Worm (Caenorhabditis elegans): Measurements from ENCODE around the gene CD4.1.

Gene CD4.1

DNA sequence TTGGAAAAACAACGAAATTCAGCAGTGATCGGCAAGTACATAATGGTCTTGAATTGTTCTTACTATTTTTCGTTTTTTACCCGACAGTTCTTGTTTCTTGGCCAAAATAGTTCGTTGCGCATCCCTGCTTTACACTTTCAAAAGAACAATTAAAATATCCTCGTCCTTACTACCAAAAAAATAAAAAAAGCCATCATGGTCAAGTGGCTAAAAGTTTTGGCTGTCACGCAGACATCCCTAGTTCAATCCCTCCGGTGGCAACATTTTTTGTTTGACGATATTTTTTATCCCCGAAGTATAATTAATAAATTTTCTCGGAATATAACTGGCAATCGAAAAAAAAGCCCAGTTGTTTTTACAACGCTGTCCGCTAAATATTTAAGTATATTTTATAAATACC is 14.5 kb upstream of the CD4.1 start (continued):
- 0 out of 2 replicates have a peak, but pooled peaks have one; percentile 25 for TF ChIP-seq php-3 (GFP tag; IDR thresholded peaks at IDR 0.05)
- no peak for TF ChIP-seq dmd-6 (GFP tag; IDR thresholded peaks at IDR 0.05)
- peak in 1 of 2 experiments; percentile 27 for TF ChIP-seq daf-16 (GFP tag; optimal IDR thresholded peaks at IDR 0.05)
- no peak for TF ChIP-seq daf-16 (tag; optimal IDR thresholded peaks at IDR 0.05)
- TF ChIP-seq nhr-77 (tag; optimal IDR thresholded peaks at IDR 0.05): no peak
- no peak for TF ChIP-seq fkh-10 (GFP tag; optimal IDR thresholded peaks at IDR 0.05)
- peak; percentile 76 for TF ChIP-seq nhr-111 (GFP tag; optimal IDR thresholded peaks at IDR 0.05)
- TF ChIP-seq madf-9 (GFP tag; conservative IDR thresholded peaks at IDR 0.05): 0 out of 2 replicates have a peak, but pooled peaks have one; percentile 21

DNA sequence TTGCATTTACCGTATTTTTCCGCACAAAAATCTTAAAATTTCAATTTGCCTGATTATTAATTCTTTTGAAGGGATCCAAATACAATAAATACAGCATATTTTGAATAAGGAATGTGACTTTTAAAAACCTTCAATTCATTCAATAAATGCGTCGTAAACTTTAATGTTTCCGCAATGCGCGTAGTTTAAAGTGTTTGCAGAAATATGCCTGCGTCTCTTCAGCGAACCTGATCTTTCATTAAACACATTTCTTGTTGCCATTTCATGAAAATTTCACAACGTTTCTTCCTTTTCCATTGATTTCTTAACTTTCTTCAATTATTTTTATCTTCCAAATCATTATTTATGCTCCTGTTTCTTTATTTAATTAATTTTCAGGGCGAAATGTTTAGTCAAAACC is 14.0 kb upstream of the CD4.1 start, which contains the start of gene vps-37:
Gene vps-37, plus strand, starts transcription at position 378 of the 400 bp plus-strand sequence.
- TF ChIP-seq skn-1 (tag; optimal IDR thresholded peaks at IDR 0.05) (no peak), dmd-8 (GFP tag; IDR thresholded peaks at IDR 0.05) (no peak), lin-13 (GFP tag; optimal IDR thresholded peaks at IDR 0.05) (peak; percentile 33), daf-16 (GFP tag; optimal IDR thresholded peaks at IDR 0.05) (no peak), daf-16 (tag; optimal IDR thresholded peaks at IDR 0.05) (peak; percentile 70), dmd-6 (GFP tag; IDR thresholded peaks at IDR 0.05) (peak; percentile 20; the same call in 1 of the 2 replicates), snpc-1.2 (GFP tag; IDR thresholded peaks at IDR 0.05) (no peak), nhr-48 (tag; optimal IDR thresholded peaks at IDR 0.05) (peak; percentile 17), unc-62 (GFP tag; optimal IDR thresholded peaks at IDR 0.05 in 1 of 2) (peak in 1 of 2 experiments; percentile 42), unc-62 (tag; optimal IDR thresholded peaks at IDR 0.05) (no peak), tra-1 (GFP tag; IDR thresholded peaks at IDR 0.05) (0 out of 2 replicates have a peak, but pooled peaks have one; percentile 19), hmg-1.1 (GFP tag; IDR thresholded peaks at IDR 0.05) (peak; percentile 74), mdl-1 (tag; optimal IDR thresholded peaks at IDR 0.05) (peak in 1 of 2 experiments; percentile 23), lin-29 (GFP tag; IDR thresholded peaks at IDR 0.05) (no peak), mep-1 (tag; optimal IDR thresholded peaks at IDR 0.05) (peak; percentile 84), nhr-77 (tag; optimal IDR thresholded peaks at IDR 0.05) (peak; percentile 42), nhr-28 (tag; optimal IDR thresholded peaks at IDR 0.05) (peak; percentile 46), aha-1 (tag) (peak; percentile 63), spr-1 (tag; optimal IDR thresholded peaks at IDR 0.05) (no peak), dpl-1 (GFP tag; optimal IDR thresholded peaks at IDR 0.05) (peak; percentile 85), rbr-2 (tag; optimal IDR thresholded peaks at IDR 0.05) (peak; percentile 45), lin-38 (GFP tag; IDR thresholded peaks at IDR 0.05) (peak; percentile 78), mes-2 (tag; optimal IDR thresholded peaks at IDR 0.05; ENCODE audit: poor library complexity, severe bottlenecking) (peak; percentile 90), lsy-2 (tag; optimal IDR thresholded peaks at IDR 0.05) (peak in 1 of 2 experiments; percentile 92), ztf-7 (tag; optimal IDR thresholded peaks at IDR 0.05) (peak; percentile 68), ama-1 (optimal IDR thresholded peaks at IDR 0.05) (no peak), nhr-10 (tag; optimal IDR thresholded peaks at IDR 0.05) (no peak), dve-1 (tag; optimal IDR thresholded peaks at IDR 0.05; ENCODE audit: insufficient read depth) (peak; percentile 86), zfp-3 (GFP tag; conservative IDR thresholded peaks at IDR 0.05) (no peak), hif-1 (tag; optimal IDR thresholded peaks at IDR 0.05) (no peak), nhr-6 (tag; optimal IDR thresholded peaks at IDR 0.05) (peak; percentile 54), hlh-11 (tag; optimal IDR thresholded peaks at IDR 0.05) (peak; percentile 35), T26A8.4 (GFP tag; IDR thresholded peaks at IDR 0.05) (peak; percentile 36), nhr-11 (tag; optimal IDR thresholded peaks at IDR 0.05) (peak; percentile 63), hlh-30 (tag; optimal IDR thresholded peaks at IDR 0.05; ENCODE audit: insufficient read depth) (peak; percentile 52), ces-1 (GFP tag; optimal IDR thresholded peaks at IDR 0.05) (no peak)

All from whole organism, L4 larva.